Fruit fly (Drosophila melanogaster) whole organism, embryonic: Measurements from ENCODE around the gene chrb.

ENCODE experiments used
- Abd-B ChIP-seq: fragments of 200-800 bp; sonication (Bioruptor generic); optimal IDR thresholded peaks from 2 replicates; lab custom pipeline; 2018; ENCODE audit warnings: missing biosample characterization, mild to moderate bottlenecking, missing genetic modification characterization, moderate library complexity
- CG10147 ChIP-seq: fragments of 200-800 bp; sonication (Bioruptor generic); optimal IDR thresholded peaks from 2 replicates; lab custom pipeline; 2019; ENCODE audit warnings: missing biosample characterization, mild to moderate bottlenecking, missing genetic modification characterization, moderate library complexity
- CG11247 ChIP-seq: fragments of 200-800 bp; sonication (Bioruptor generic); IDR thresholded peaks from 2 replicates; pipeline ENCODE4 v1.3.6; 2022; ENCODE audit warnings: missing biosample characterization, missing genetic modification characterization
- CG12299 ChIP-seq: fragments of 200-800 bp; sonication (Bioruptor generic); optimal IDR thresholded peaks from 2 replicates; lab custom pipeline; 2018; ENCODE audit warnings: missing biosample characterization, mild to moderate bottlenecking, missing genetic modification characterization
- CG15479 ChIP-seq: fragments of 200-800 bp; sonication (Bioruptor generic); optimal IDR thresholded peaks from 3 replicates; lab custom pipeline; 2019; ENCODE audit warnings: missing biosample characterization, mild to moderate bottlenecking, missing genetic modification characterization, moderate library complexity
- CG16815 ChIP-seq: fragments of 200-800 bp; sonication (Bioruptor generic); optimal IDR thresholded peaks from 3 replicates; lab custom pipeline; 2017; ENCODE audit warnings: missing biosample characterization, mild to moderate bottlenecking, missing genetic modification characterization
- CG17385 ChIP-seq: fragments of 200-800 bp; sonication (Bioruptor generic); optimal IDR thresholded peaks from 3 replicates; lab custom pipeline; 2018; ENCODE audit warnings: missing biosample characterization, mild to moderate bottlenecking, missing genetic modification characterization
- CG2712 ChIP-seq: fragments of 200-800 bp; optimal IDR thresholded peaks from 3 replicates; lab custom pipeline; 2019; ENCODE audit warnings: missing biosample characterization, mild to moderate bottlenecking, missing genetic modification characterization, moderate library complexity
- CG31224 ChIP-seq: fragments of 200-800 bp; sonication (Bioruptor generic); IDR thresholded peaks from 2 replicates; pipeline ENCODE4 v1.3.6; 2022; ENCODE audit warnings: missing biosample characterization, missing genetic modification characterization
- CG4360 ChIP-seq: fragments of 200-800 bp; sonication (Bioruptor generic); IDR thresholded peaks from 2 replicates; pipeline ENCODE4 v1.3.6; 2022; ENCODE audit warnings: missing biosample characterization, missing genetic modification characterization
- CG6791 ChIP-seq: fragments of 200-800 bp; sonication (Bioruptor generic); IDR thresholded peaks from 3 replicates; pipeline ENCODE4 v1.3.6; 2022; ENCODE audit warnings: missing biosample characterization, missing genetic modification characterization; ENCODE audit not compliant: partially characterized antibody
- CG6813 ChIP-seq: fragments of 200-800 bp; sonication (Bioruptor generic); optimal IDR thresholded peaks from 2 replicates; lab custom pipeline; 2017; ENCODE audit warnings: missing biosample characterization, missing genetic modification characterization, mild to moderate bottlenecking, moderate library complexity, missing genetic modification reagents
- CG7556 ChIP-seq: fragments of 200-800 bp; sonication (Bioruptor generic); optimal IDR thresholded peaks from 2 replicates; lab custom pipeline; 2017; ENCODE audit warnings: missing biosample characterization, mild to moderate bottlenecking, missing genetic modification characterization
- CTCF ChIP-seq: fragments of 200-800 bp; sonication (Bioruptor generic); optimal IDR thresholded peaks from 2 replicates; lab custom pipeline; 2017; ENCODE audit warnings: missing biosample characterization, mild to moderate bottlenecking, missing genetic modification characterization, moderate library complexity
- Chrac-16 ChIP-seq: fragments of 200-800 bp; sonication (Bioruptor generic); optimal IDR thresholded peaks from 3 replicates; lab custom pipeline; 2016; ENCODE audit warnings: missing biosample characterization, missing genetic modification characterization
- CrebB ChIP-seq: fragments of 200-800 bp; sonication (Bioruptor generic); optimal IDR thresholded peaks from 3 replicates; lab custom pipeline; 2018; ENCODE audit warnings: missing biosample characterization, mild to moderate bottlenecking, missing genetic modification characterization
- E2f2 ChIP-seq: fragments of 200-800 bp; sonication (Bioruptor generic); IDR thresholded peaks from 2 replicates; pipeline ENCODE4 v1.3.6; 2022; ENCODE audit warnings: missing biosample characterization, missing genetic modification characterization
- Gug ChIP-seq: fragments of 200-800 bp; sonication (Bioruptor generic); IDR thresholded peaks from 4 replicates; pipeline ENCODE4 v1.3.6; 2022; ENCODE audit warnings: missing biosample characterization, missing genetic modification characterization
- HLH3B ChIP-seq: fragments of 200-800 bp; sonication (Bioruptor generic); IDR thresholded peaks from 2 replicates; pipeline ENCODE4 v1.3.6; 2022; ENCODE audit warnings: missing biosample characterization, missing genetic modification characterization
- Hey ChIP-seq: fragments of 200-800 bp; sonication (Bioruptor generic); optimal IDR thresholded peaks from 3 replicates; lab custom pipeline; 2018; ENCODE audit warnings: missing biosample characterization, mild to moderate bottlenecking, missing genetic modification characterization
- Hr3 ChIP-seq: fragments of 200-800 bp; sonication (Bioruptor generic); optimal IDR thresholded peaks from 3 replicates; lab custom pipeline; 2016; ENCODE audit warnings: missing biosample characterization, missing genetic modification characterization
- Max ChIP-seq: fragments of 200-800 bp; sonication (Bioruptor generic); optimal IDR thresholded peaks from 2 replicates; lab custom pipeline; 2016; ENCODE audit warnings: missing biosample characterization, mild to moderate bottlenecking, missing genetic modification characterization
- NC2β ChIP-seq: fragments of 200-800 bp; sonication (Bioruptor generic); optimal IDR thresholded peaks from 2 replicates; lab custom pipeline; 2016; ENCODE audit warnings: missing biosample characterization, missing genetic modification characterization
- PHDP ChIP-seq: fragments of 200-800 bp; sonication (Bioruptor generic); optimal IDR thresholded peaks from 3 replicates; lab custom pipeline; 2018; ENCODE audit warnings: missing biosample characterization, mild to moderate bottlenecking, missing genetic modification characterization, moderate library complexity
- Ptx1 ChIP-seq: fragments of 200-800 bp; sonication (Bioruptor generic); IDR thresholded peaks from 2 replicates; pipeline ENCODE4 v1.3.6; 2022; ENCODE audit warnings: missing biosample characterization, missing genetic modification characterization
- Rx ChIP-seq: fragments of 200-800 bp; sonication (Bioruptor generic); IDR thresholded peaks from 2 replicates; pipeline ENCODE4 v1.3.6; 2022; ENCODE audit warnings: missing biosample characterization, missing genetic modification characterization
- Side ChIP-seq: fragments of 200-800 bp; sonication (Bioruptor generic); optimal IDR thresholded peaks from 2 replicates; lab custom pipeline; 2016; ENCODE audit warnings: missing biosample characterization, missing genetic modification characterization
- Sox100B ChIP-seq: fragments of 200-800 bp; sonication (Bioruptor generic); optimal IDR thresholded peaks from 3 replicates; lab custom pipeline; 2018; ENCODE audit warnings: missing biosample characterization, mild to moderate bottlenecking, missing genetic modification characterization
- YL-1 ChIP-seq: fragments of 200-800 bp; sonication (Bioruptor generic); optimal IDR thresholded peaks from 3 replicates; lab custom pipeline; 2017; ENCODE audit warnings: missing biosample characterization, mild to moderate bottlenecking, missing genetic modification characterization
- ac ChIP-seq: fragments of 200-800 bp; sonication (Bioruptor generic); optimal IDR thresholded peaks from 3 replicates; lab custom pipeline; 2017; ENCODE audit warnings: missing biosample characterization, mild to moderate bottlenecking, missing genetic modification characterization
- al ChIP-seq: fragments of 200-800 bp; sonication (Bioruptor generic); IDR thresholded peaks from 2 replicates; pipeline ENCODE4 v1.3.6; 2022; ENCODE audit warnings: missing biosample characterization, missing genetic modification characterization
- btn ChIP-seq: fragments of 200-800 bp; sonication (Bioruptor generic); optimal IDR thresholded peaks from 2 replicates; lab custom pipeline; 2016; ENCODE audit warnings: missing biosample characterization, missing genetic modification characterization
- cas ChIP-seq: fragments of 200-800 bp; sonication (Bioruptor generic); IDR thresholded peaks from 2 replicates; pipeline ENCODE4 v1.3.6; 2022; ENCODE audit warnings: missing biosample characterization, missing genetic modification characterization
- caup ChIP-seq: fragments of 200-800 bp; sonication (Bioruptor generic); optimal IDR thresholded peaks from 3 replicates; lab custom pipeline; 2017; ENCODE audit warnings: missing biosample characterization, mild to moderate bottlenecking, missing genetic modification characterization, moderate library complexity; ENCODE audit not compliant: severe bottlenecking
- chn ChIP-seq: fragments of 200-800 bp; sonication (Bioruptor generic); optimal IDR thresholded peaks from 2 replicates; lab custom pipeline; 2016; ENCODE audit warnings: missing biosample characterization, missing genetic modification characterization
- dimm ChIP-seq: fragments of 200-800 bp; sonication (Bioruptor generic); IDR thresholded peaks from 2 replicates; pipeline ENCODE4 v1.3.6; 2022; ENCODE audit warnings: missing biosample characterization, missing genetic modification characterization
- eyg ChIP-seq: fragments of 200-800 bp; sonication (Bioruptor generic); optimal IDR thresholded peaks from 3 replicates; lab custom pipeline; 2016; ENCODE audit warnings: missing biosample characterization, missing genetic modification characterization
- gro ChIP-seq: fragments of 200-800 bp; sonication (Bioruptor generic); optimal IDR thresholded peaks from 2 replicates; lab custom pipeline; 2016; ENCODE audit warnings: missing biosample characterization, missing genetic modification characterization
- gsb-n ChIP-seq: fragments of 200-800 bp; sonication (Bioruptor generic); optimal IDR thresholded peaks from 3 replicates; lab custom pipeline; 2018; ENCODE audit warnings: missing biosample characterization, mild to moderate bottlenecking, missing genetic modification characterization
- hkb ChIP-seq, 2 experiments: fragments of 200-800 bp in 1 of 2; fragments of >200 bp in 1 of 2; sonication (Bioruptor generic) in 1 of 2; IDR thresholded peaks in 1 of 2; optimal IDR thresholded peaks in 1 of 2; 2 replicates each; pipeline versions ENCODE4 v1.3.6 to Lab custom; 2017 to 2022; ENCODE audit warnings: missing biosample characterization in 1 of 2, missing genetic modification characterization in 1 of 2
- kni ChIP-seq: fragments of 200-800 bp; sonication (Bioruptor generic); optimal IDR thresholded peaks from 3 replicates; lab custom pipeline; 2017; ENCODE audit warnings: mild to moderate bottlenecking, missing biosample characterization, missing genetic modification reagents, missing genetic modification characterization
- lilli ChIP-seq: fragments of 200-800 bp; sonication (Bioruptor generic); optimal IDR thresholded peaks from 3 replicates; lab custom pipeline; 2016; ENCODE audit warnings: missing biosample characterization, missing genetic modification characterization
- lola ChIP-seq, 3 experiments: fragments of >200 bp in 2 of 3; fragments of 200-800 bp in 1 of 3; sonication (Bioruptor generic) in 1 of 3; optimal IDR thresholded peaks; 2 replicates each; lab custom pipeline; 2017 to 2019; ENCODE audit warnings: missing biosample characterization in 3 of 3, missing genetic modification characterization in 3 of 3, mild to moderate bottlenecking in 1 of 3, moderate library complexity in 1 of 3
- mirr ChIP-seq: fragments of 200-800 bp; sonication (Bioruptor generic); optimal IDR thresholded peaks from 3 replicates; lab custom pipeline; 2018; ENCODE audit warnings: missing biosample characterization, mild to moderate bottlenecking, missing genetic modification characterization
- mld ChIP-seq: fragments of 200-800 bp; sonication (Bioruptor generic); IDR thresholded peaks from 3 replicates; pipeline ENCODE4 v1.3.6; 2022; ENCODE audit warnings: missing biosample characterization, missing genetic modification characterization; ENCODE audit not compliant: partially characterized antibody
- nerfin-1 ChIP-seq: fragments of 200-800 bp; sonication (Bioruptor generic); optimal IDR thresholded peaks from 3 replicates; lab custom pipeline; 2019; ENCODE audit warnings: missing biosample characterization, mild to moderate bottlenecking, missing genetic modification characterization, moderate library complexity
- repo ChIP-seq: fragments of 200-800 bp; sonication (Bioruptor generic); optimal IDR thresholded peaks from 2 replicates; lab custom pipeline; 2016; ENCODE audit warnings: missing biosample characterization, missing genetic modification characterization
- slou ChIP-seq: fragments of 200-800 bp; sonication (Bioruptor generic); optimal IDR thresholded peaks from 3 replicates; lab custom pipeline; 2016; ENCODE audit warnings: missing biosample characterization, missing genetic modification characterization
- so ChIP-seq: fragments of 200-800 bp; sonication (Bioruptor generic); IDR thresholded peaks from 3 replicates; pipeline ENCODE4 v1.3.6; 2022; ENCODE audit warnings: missing biosample characterization, missing genetic modification characterization
- sob ChIP-seq: fragments of 200-800 bp; sonication (Bioruptor generic); IDR thresholded peaks from 2 replicates; pipeline ENCODE4 v1.3.6; 2022; ENCODE audit warnings: missing biosample characterization, missing genetic modification characterization
- tna ChIP-seq: fragments of 200-800 bp; sonication (Bioruptor generic); IDR thresholded peaks from 2 replicates; pipeline ENCODE4 v1.3.6; 2022; ENCODE audit warnings: missing biosample characterization, missing genetic modification characterization; ENCODE audit not compliant: partially characterized antibody

chrb gene

DNA sequence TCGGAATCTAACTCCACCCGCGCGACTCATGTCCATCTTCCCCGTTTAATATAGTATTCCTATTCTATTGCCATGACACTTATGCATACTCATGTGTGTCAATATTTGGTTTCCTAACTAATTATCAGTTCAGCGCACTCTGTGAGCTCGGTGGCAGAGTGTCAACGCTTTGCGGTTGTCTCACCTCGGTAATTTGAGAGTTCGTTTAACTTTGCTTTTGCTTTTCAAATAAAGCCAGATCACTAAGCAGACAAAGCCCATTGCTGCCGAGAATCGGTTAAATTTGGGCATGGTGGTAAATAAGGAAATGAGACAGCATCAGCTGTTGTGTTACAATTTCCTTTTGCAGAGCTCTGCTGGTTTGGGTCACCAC, 53.0 kb downstream of the chrb start (continued):
- TF ChIP-seq gro (GFP tag; lab: Kevin White, UChicago) (no peak), caup (GFP tag; lab: Kevin White, UChicago) (peak; percentile 43), CG17385 (GFP tag; lab: Kevin White, UChicago) (peak; percentile 17), CG10147 (peak; percentile 22), Sox100B (GFP tag; lab: Kevin White, UChicago) (peak; percentile 49), YL-1 (GFP tag; lab: Kevin White, UChicago) (no peak), CG12299 (tag; lab: Kevin White, UChicago) (peak; percentile 11), hkb (optimal IDR thresholded peaks at IDR 0.05; lab: Kevin White, UChicago) (no peak), hkb (GFP tag; IDR thresholded peaks at IDR 0.05; lab: Robert Waterston, UW) (no peak), CG16815 (GFP tag; lab: Kevin White, UChicago) (no peak), Chrac-16 (GFP tag; lab: Kevin White, UChicago) (no peak), CG6813 (GFP tag; lab: Kevin White, UChicago) (peak; percentile 42), PHDP (tag; lab: Kevin White, UChicago) (peak; percentile 54), al (GFP tag; lab: Robert Waterston, UW) (no peak), CG15479 (GFP tag; lab: Kevin White, UChicago) (no peak), sob (0 out of 2 replicates have a peak, but pooled peaks have one; percentile 37), E2f2 (peak; percentile 15; the same call in 1 of the 2 replicates), cas (GFP tag; lab: Robert Waterston, UW) (no peak), Gug (GFP tag; lab: Robert Waterston, UW) (no peak), kni (peak; percentile 78), CG2712 (peak; percentile 9), mirr (peak; percentile 68), lilli (GFP tag; lab: Kevin White, UChicago) (no peak), mld (GFP tag; lab: Robert Waterston, UW) (no peak), Hey (tag; lab: Kevin White, UChicago) (peak; percentile 3), Abd-B (GFP tag; lab: Kevin White, UChicago) (no peak), CG4360 (GFP tag; lab: Robert Waterston, UW) (no peak), Max (GFP tag; lab: Kevin White, UChicago) (peak; percentile 26), nerfin-1 (peak; percentile 8), eyg (GFP tag; lab: Kevin White, UChicago) (peak; percentile 64), Rx (GFP tag; lab: Robert Waterston, UW) (no peak), HLH3B (GFP tag; lab: Robert Waterston, UW) (no peak), NC2β (GFP tag; lab: Kevin White, UChicago) (peak; percentile 16), CTCF (GFP tag; lab: Kevin White, UChicago) (no peak), gsb-n (tag; lab: Kevin White, UChicago) (peak; percentile 55), dimm (no peak), CG11247 (GFP tag; lab: Robert Waterston, UW) (no peak), chn (no peak), CG31224 (GFP tag; lab: Robert Waterston, UW) (no peak), repo (GFP tag; lab: Kevin White, UChicago) (no peak), CrebB (tag; lab: Kevin White, UChicago) (peak; percentile 64), lola (GFP tag; optimal IDR thresholded peaks at IDR 0.05; lab: Kevin White, UChicago) (peak in 1 of 3 experiments; percentile 12), btn (GFP tag; lab: Kevin White, UChicago) (peak; percentile 13), CG6791 (no peak), tna (GFP tag; lab: Robert Waterston, UW) (no peak), Hr3 (GFP tag; lab: Kevin White, UChicago) (no peak), Ptx1 (no peak), Side (peak; percentile 47), so (GFP tag; lab: Robert Waterston, UW) (peak; percentile 51; the same call in 1 of the 3 replicates), CG7556 (GFP tag; lab: Kevin White, UChicago) (peak; percentile 11), slou (no peak), ac (GFP tag; lab: Kevin White, UChicago) (no peak)
